Fruit fly (Drosophila melanogaster) whole organism, wandering third instar larva: Measurements from ENCODE around the gene CG4789.

ENCODE experiments used
- Abd-B ChIP-seq: fragments of >200 bp; optimal IDR thresholded peaks from 2 replicates; lab custom pipeline; 2017; ENCODE audit warnings: missing biosample characterization, missing genetic modification characterization
- CG32264 ChIP-seq: fragments of 200-800 bp; sonication (Bioruptor generic); optimal IDR thresholded peaks from 2 replicates; lab custom pipeline; 2016; ENCODE audit warnings: missing biosample characterization, missing genetic modification characterization
- CG9705 ChIP-seq: fragments of 200-800 bp; sonication (Bioruptor generic); optimal IDR thresholded peaks from 2 replicates; lab custom pipeline; 2018; ENCODE audit warnings: missing biosample characterization, mild to moderate bottlenecking, missing genetic modification characterization
- Dfd ChIP-seq: fragments of >200 bp; optimal IDR thresholded peaks from 2 replicates; lab custom pipeline; 2017; ENCODE audit warnings: missing biosample characterization, missing genetic modification characterization
- Dif ChIP-seq: fragments of 200-275, 200-300 bp; sonication (Bioruptor generic); optimal IDR thresholded peaks from 2 replicates; lab custom pipeline; 2018; ENCODE audit warnings: missing biosample characterization, missing genetic modification characterization; ENCODE audit not compliant: partially characterized antibody
- GATAd ChIP-seq: sonication (Bioruptor generic); optimal IDR thresholded peaks from 2 replicates; lab custom pipeline; 2016; ENCODE audit warnings: missing biosample characterization, missing genetic modification characterization
- HLH106 ChIP-seq: fragments of 200-800 bp; optimal IDR thresholded peaks from 3 replicates; lab custom pipeline; 2019; ENCODE audit warnings: missing biosample characterization, mild to moderate bottlenecking, missing genetic modification characterization, moderate library complexity
- Hnf4 ChIP-seq: fragments of 200-800 bp; sonication (Bioruptor generic); optimal IDR thresholded peaks from 2 replicates; lab custom pipeline; 2016; ENCODE audit warnings: missing biosample characterization, mild to moderate bottlenecking, missing genetic modification characterization
- Hr78 ChIP-seq: fragments of >200 bp; optimal IDR thresholded peaks from 2 replicates; lab custom pipeline; 2017; ENCODE audit warnings: missing biosample characterization, missing genetic modification characterization
- Hr83 ChIP-seq: fragments of 200-300 bp; sonication (Bioruptor generic); optimal IDR thresholded peaks from 2 replicates; lab custom pipeline; 2016; ENCODE audit warnings: missing biosample characterization, mild to moderate bottlenecking, missing genetic modification characterization, moderate library complexity; ENCODE audit not compliant: poor library complexity, severe bottlenecking
- Jra ChIP-seq: sonication (Bioruptor generic); optimal IDR thresholded peaks from 2 replicates; lab custom pipeline; 2016; ENCODE audit warnings: missing biosample characterization, missing genetic modification characterization
- Mio ChIP-seq: sonication (Bioruptor generic); optimal IDR thresholded peaks from 2 replicates; lab custom pipeline; 2016; ENCODE audit warnings: missing biosample characterization, missing genetic modification characterization
- N ChIP-seq: fragments of >200 bp; optimal IDR thresholded peaks from 2 replicates; lab custom pipeline; 2018; ENCODE audit warnings: missing biosample characterization, missing external identifiers, missing genetic modification characterization
- OdsH ChIP-seq: fragments of 200-800 bp; sonication (Bioruptor generic); optimal IDR thresholded peaks from 2 replicates; lab custom pipeline; 2016; ENCODE audit warnings: missing biosample characterization, mild to moderate bottlenecking, missing genetic modification characterization
- Rel ChIP-seq, 2 experiments: fragments of 200-800 bp; sonication (Bioruptor generic) in 1 of 2; optimal IDR thresholded peaks; 2 replicates in 1 of 2; 3 replicates in 1 of 2; lab custom pipeline; 2016 to 2019; ENCODE audit warnings: mild to moderate bottlenecking in 2 of 2, missing biosample characterization in 2 of 2, missing genetic modification characterization in 2 of 2, moderate library complexity in 1 of 2
- Sp1 ChIP-seq: fragments of 200-800 bp; sonication (Bioruptor generic); optimal IDR thresholded peaks from 3 replicates; lab custom pipeline; 2019; ENCODE audit warnings: missing biosample characterization, mild to moderate bottlenecking, missing genetic modification characterization, moderate library complexity
- Vsx2 ChIP-seq: fragments of 200-300, 225-300 bp; sonication (Bioruptor generic); optimal IDR thresholded peaks from 2 replicates; lab custom pipeline; 2018; ENCODE audit warnings: missing biosample characterization, missing genetic modification characterization; ENCODE audit not compliant: partially characterized antibody
- br ChIP-seq: fragments of 200-800 bp; sonication (Bioruptor generic); optimal IDR thresholded peaks from 2 replicates; lab custom pipeline; 2016; ENCODE audit warnings: missing biosample characterization, missing genetic modification characterization
- brk ChIP-seq: fragments of 200-800 bp; sonication (Bioruptor generic); optimal IDR thresholded peaks from 2 replicates; lab custom pipeline; 2016; ENCODE audit warnings: missing biosample characterization, mild to moderate bottlenecking, missing genetic modification characterization
- dl ChIP-seq, 2 experiments: fragments of 175-275, 200-275 bp in 1 of 2; fragments of 200-275 bp in 1 of 2; sonication (Bioruptor generic); optimal IDR thresholded peaks; lab custom pipeline; 2018; ENCODE audit warnings: mild to moderate bottlenecking in 2 of 2, missing biosample characterization in 2 of 2, missing genetic modification characterization in 2 of 2, moderate library complexity in 2 of 2; ENCODE audit not compliant: partially characterized antibody in 2 of 2, insufficient read depth in 1 of 2
- dmrt93B ChIP-seq: fragments of 200-800 bp; sonication (Bioruptor generic); optimal IDR thresholded peaks from 2 replicates; lab custom pipeline; 2018; ENCODE audit warnings: missing biosample characterization, mild to moderate bottlenecking, missing genetic modification characterization
- dsf ChIP-seq: sonication (Bioruptor generic); optimal IDR thresholded peaks from 2 replicates; lab custom pipeline; 2016; ENCODE audit warnings: missing biosample characterization, missing genetic modification characterization, borderline replicate concordance
- ey ChIP-seq: fragments of 200-800 bp; sonication (Bioruptor generic); optimal IDR thresholded peaks from 2 replicates; lab custom pipeline; 2016; ENCODE audit warnings: missing biosample characterization, missing genetic modification characterization
- foxo ChIP-seq, 2 experiments: fragments of 200-800 bp; sonication (Bioruptor generic); optimal IDR thresholded peaks; 2 replicates in 1 of 2; 3 replicates in 1 of 2; lab custom pipeline; 2016 to 2017; ENCODE audit warnings: missing biosample characterization in 2 of 2, missing genetic modification characterization in 2 of 2
- fru ChIP-seq: fragments of 200-800 bp; sonication (Bioruptor generic); optimal IDR thresholded peaks from 3 replicates; lab custom pipeline; 2016; ENCODE audit warnings: missing biosample characterization, mild to moderate bottlenecking, missing genetic modification characterization
- h ChIP-seq: fragments of 200-800 bp; sonication (Bioruptor generic); optimal IDR thresholded peaks from 3 replicates; lab custom pipeline; 2016; ENCODE audit warnings: missing biosample characterization, mild to moderate bottlenecking, missing genetic modification characterization
- jim ChIP-seq: fragments of 175-275, 200-325 bp; sonication (Bioruptor generic); optimal IDR thresholded peaks from 2 replicates; lab custom pipeline; 2016; ENCODE audit warnings: missing biosample characterization, mild to moderate bottlenecking, missing genetic modification characterization
- pan ChIP-seq: fragments of >200 bp; optimal IDR thresholded peaks from 2 replicates; lab custom pipeline; 2017
- psq ChIP-seq: fragments of 200-800 bp; sonication (Bioruptor generic); optimal IDR thresholded peaks from 3 replicates; lab custom pipeline; 2017; ENCODE audit warnings: missing biosample characterization, mild to moderate bottlenecking, missing genetic modification characterization, moderate library complexity
- rgr ChIP-seq: fragments of 200-800 bp; sonication (Bioruptor generic); optimal IDR thresholded peaks from 3 replicates; lab custom pipeline; 2016; ENCODE audit warnings: missing biosample characterization, mild to moderate bottlenecking, missing genetic modification characterization
- sage ChIP-seq: fragments of 200-800 bp; sonication (Bioruptor generic); optimal IDR thresholded peaks from 2 replicates; lab custom pipeline; 2016; ENCODE audit warnings: missing biosample characterization, mild to moderate bottlenecking, missing genetic modification characterization
- sv ChIP-seq: fragments of 200-800 bp; sonication (Bioruptor generic); optimal IDR thresholded peaks from 3 replicates; lab custom pipeline; 2016; ENCODE audit warnings: missing biosample characterization, missing genetic modification characterization
- tai ChIP-seq: sonication (Bioruptor generic); optimal IDR thresholded peaks from 2 replicates; lab custom pipeline; 2016; ENCODE audit warnings: missing biosample characterization, missing genetic modification characterization
- woc ChIP-seq: sonication (Bioruptor generic); optimal IDR thresholded peaks from 2 replicates; lab custom pipeline; 2016; ENCODE audit warnings: missing biosample characterization, mild to moderate bottlenecking, missing genetic modification characterization

CG4789 gene

dm6 chrX:16800530-16801027 lies at the start of gene CG4789, which contains the start of gene CG9132:
TSS of gene CG4789 (plus strand) at chrX:16800930.
TSS of gene CG9132 (minus strand) at chrX:16800710.
- TF ChIP-seq psq: no peak
- TF ChIP-seq Abd-B: no peak
- no peak for TF ChIP-seq GATAd
- no peak for TF ChIP-seq Rel (GFP tag; optimal IDR thresholded peaks at IDR 0.05; lab: Kevin White, UChicago)
- peak; percentile 11 for TF ChIP-seq Rel (tag; optimal IDR thresholded peaks at IDR 0.05; lab: Kevin White, UChicago)
- no peak for TF ChIP-seq ey (GFP tag; lab: Kevin White, UChicago)
- TF ChIP-seq, all 38 proteins: peak for 1

dm6 chrX:16751579-16752156 lies 49.1 kb upstream of the CG4789 start, which contains the start of gene goe:
TSS of gene goe (minus strand) at chrX:16751910.
- no peak for TF ChIP-seq Abd-B
- TF ChIP-seq dmrt93B (GFP tag; lab: Kevin White, UChicago): peak; percentile 60
- TF ChIP-seq Vsx2 (GFP tag; lab: Kevin White, UChicago): no peak
- TF ChIP-seq dl (GFP tag; optimal IDR thresholded peaks at IDR 0.05; lab: Kevin White, UChicago; ENCODE audit: insufficient read depth in 1 of 2, partially characterized antibody in 2 of 2): no peak
- TF ChIP-seq brk: peak; percentile 54
- peak; percentile 81 for TF ChIP-seq br (GFP tag; lab: Kevin White, UChicago)
- peak; percentile 45 for TF ChIP-seq psq
- peak; percentile 71 for TF ChIP-seq fru
- peak; percentile 0 for TF ChIP-seq sv (GFP tag; lab: Kevin White, UChicago)
- no peak for TF ChIP-seq Hr78 (GFP tag; lab: Kevin White, UChicago)
- peak; percentile 50 for TF ChIP-seq Sp1 (GFP tag; lab: Kevin White, UChicago)
- peak; percentile 72 for TF ChIP-seq ey (GFP tag; lab: Kevin White, UChicago)
- no peak for TF ChIP-seq Rel (GFP tag; optimal IDR thresholded peaks at IDR 0.05; lab: Kevin White, UChicago)
- peak; percentile 10 for TF ChIP-seq Rel (tag; optimal IDR thresholded peaks at IDR 0.05; lab: Kevin White, UChicago)
- TF ChIP-seq woc (GFP tag; lab: Kevin White, UChicago): peak; percentile 33
- TF ChIP-seq OdsH (GFP tag; lab: Kevin White, UChicago): peak; percentile 50
- TF ChIP-seq tai (GFP tag; lab: Kevin White, UChicago): peak; percentile 68
- peak; percentile 90 for TF ChIP-seq rgr
- peak; percentile 68 for TF ChIP-seq h
- TF ChIP-seq Jra (GFP tag; lab: Kevin White, UChicago): peak; percentile 82
- peak; percentile 95 for TF ChIP-seq Hr83 (GFP tag; lab: Kevin White, UChicago)
- TF ChIP-seq jim (GFP tag; lab: Kevin White, UChicago): peak; percentile 42
- TF ChIP-seq dsf (GFP tag; lab: Kevin White, UChicago): peak; percentile 48
- TF ChIP-seq Mio (GFP tag; lab: Kevin White, UChicago): no peak
- TF ChIP-seq Hnf4 (GFP tag; lab: Kevin White, UChicago): peak; percentile 85
- no peak for TF ChIP-seq N (GFP tag; lab: Kevin White, UChicago)
- TF ChIP-seq foxo (GFP tag; optimal IDR thresholded peaks at IDR 0.05; lab: Kevin White, UChicago): peak in 1 of 2 experiments; percentile 75
- no peak for TF ChIP-seq pan
- TF ChIP-seq CG9705 (GFP tag; lab: Kevin White, UChicago): peak; percentile 55
- TF ChIP-seq Dfd (GFP tag; lab: Kevin White, UChicago): no peak
- TF ChIP-seq sage: peak; percentile 18
- peak; percentile 59 for TF ChIP-seq HLH106 (tag; lab: Kevin White, UChicago)
- peak; percentile 63 for TF ChIP-seq GATAd
- peak; percentile 43 for TF ChIP-seq CG32264 (GFP tag; lab: Kevin White, UChicago)
- no peak for TF ChIP-seq Dif

- no peak for TF ChIP-seq OdsH (GFP tag; lab: Kevin White, UChicago)
- TF ChIP-seq Mio (GFP tag; lab: Kevin White, UChicago): no peak
- TF ChIP-seq N (GFP tag; lab: Kevin White, UChicago): no peak
- TF ChIP-seq pan: no peak
- TF ChIP-seq h: no peak
- no peak for TF ChIP-seq Rel (GFP tag; optimal IDR thresholded peaks at IDR 0.05; lab: Kevin White, UChicago)
- TF ChIP-seq Rel (tag; optimal IDR thresholded peaks at IDR 0.05; lab: Kevin White, UChicago): no peak
- TF ChIP-seq Dfd (GFP tag; lab: Kevin White, UChicago): no peak
- no peak for TF ChIP-seq Hnf4 (GFP tag; lab: Kevin White, UChicago)
- no peak for TF ChIP-seq foxo (GFP tag; optimal IDR thresholded peaks at IDR 0.05; lab: Kevin White, UChicago)
- no peak for TF ChIP-seq sv (GFP tag; lab: Kevin White, UChicago)
- no peak for TF ChIP-seq psq
- no peak for TF ChIP-seq ey (GFP tag; lab: Kevin White, UChicago)
These were observed 47.7 kb upstream of the CG4789 start for dm6 chrX:16753066-16753465.
